Worm (Caenorhabditis elegans) whole organism, L4/young adult: ENCODE measurements around the gene gei-14.

ENCODE experiments used
- W03F9.2 ChIP-seq: fragments of 150-350 bp; optimal IDR thresholded peaks from 2 replicates; lab custom pipeline; 2014; ENCODE audit warnings: missing biosample characterization, missing genetic modification characterization
- dao-5 ChIP-seq: sonication (generic microtip); optimal IDR thresholded peaks from 2 replicates; lab custom pipeline; 2016; ENCODE audit warnings: missing genotype, missing genetic modification characterization, moderate library complexity, missing compliant biosample characterization
- him-1 ChIP-seq: sonication (generic microtip); optimal IDR thresholded peaks from 2 replicates; lab custom pipeline; 2016; ENCODE audit warnings: missing genotype, missing genetic modification reagents, missing genetic modification characterization, missing compliant biosample characterization

ce11 chrII:8269351-8269750 lies 6.7 kb downstream of the gei-14 start, which contains the start of gene K01C8.2:
- TF ChIP-seq him-1 (tag; lab: Kevin White, UChicago) (no peak), W03F9.2 (tag; lab: Kevin White, UChicago) (no peak), dao-5 (no peak)
